Worm (Caenorhabditis elegans) whole organism, young adult: Measurements from ENCODE around the gene B0524.5.

Experiments used
- B0035.1 ChIP-seq: sonication (generic microtip); optimal IDR thresholded peaks from 2 replicates; lab custom pipeline; 2016; ENCODE audit warnings: missing genetic modification characterization, mild to moderate bottlenecking, missing compliant biosample characterization, missing genotype, missing genetic modification reagents
- B0261.1 ChIP-seq: sonication (generic microtip); optimal IDR thresholded peaks from 2 replicates; lab custom pipeline; 2016; ENCODE audit warnings: mild to moderate bottlenecking, missing genetic modification characterization, moderate library complexity, missing compliant biosample characterization
- C17E4.6 ChIP-seq: fragments of 200-800 bp; sonication (Bioruptor generic); IDR thresholded peaks from 2 replicates; pipeline ENCODE4 v1.3.6; 2022; ENCODE audit warnings: missing genetic modification reagents, missing genetic modification characterization, missing compliant biosample characterization
- F22D6.2 ChIP-seq: sonication (generic microtip); optimal IDR thresholded peaks from 2 replicates; lab custom pipeline; 2016; ENCODE audit warnings: mild to moderate bottlenecking, missing genetic modification characterization, missing compliant biosample characterization
- F23B12.7 ChIP-seq: sonication (generic microtip); optimal IDR thresholded peaks from 2 replicates; lab custom pipeline; 2017; ENCODE audit warnings: missing genetic modification characterization, mild to moderate bottlenecking, missing compliant biosample characterization, antibody characterized with exemption, moderate library complexity; ENCODE audit not compliant: insufficient read depth
- F52B5.7 ChIP-seq: sonication (generic microtip); optimal IDR thresholded peaks from 2 replicates; lab custom pipeline; 2016; ENCODE audit warnings: mild to moderate bottlenecking, missing genetic modification characterization, missing compliant biosample characterization
- T26A5.8 ChIP-seq: sonication (generic microtip); optimal IDR thresholded peaks from 2 replicates; lab custom pipeline; 2016; ENCODE audit warnings: missing genetic modification characterization, missing compliant biosample characterization
- attf-5 ChIP-seq: fragments of 200-800 bp; sonication (Bioruptor generic); optimal IDR thresholded peaks from 2 replicates; lab custom pipeline; 2018; ENCODE audit warnings: mild to moderate bottlenecking, missing genetic modification characterization, missing compliant biosample characterization
- bed-1 ChIP-seq: fragments of 200-800 bp; sonication (Bioruptor generic); IDR thresholded peaks from 2 replicates; pipeline ENCODE4 v1.3.6; 2022; ENCODE audit warnings: missing genetic modification reagents, missing genetic modification characterization, missing compliant biosample characterization
- cebp-1 ChIP-seq, 2 experiments: fragments of 200-800 bp in 1 of 2; sonication (Bioruptor generic) in 1 of 2; sonication (generic microtip) in 1 of 2; IDR thresholded peaks in 1 of 2; optimal IDR thresholded peaks in 1 of 2; 2 replicates each; pipeline versions ENCODE4 v1.3.6 to Lab custom; 2017 to 2022; ENCODE audit warnings: missing compliant biosample characterization in 2 of 2, missing genetic modification characterization in 2 of 2, mild to moderate bottlenecking in 1 of 2, missing genetic modification reagents in 1 of 2, moderate library complexity in 1 of 2
- cebp-2 ChIP-seq: fragments of 200-800 bp; sonication (Bioruptor generic); IDR thresholded peaks from 2 replicates; pipeline ENCODE4 v1.3.6; 2022; ENCODE audit warnings: missing genetic modification characterization, missing compliant biosample characterization
- ceh-100 ChIP-seq: fragments of 200-800 bp; sonication (Bioruptor generic); IDR thresholded peaks from 2 replicates; pipeline ENCODE4 v1.3.6; 2022; ENCODE audit warnings: missing genetic modification reagents, missing genetic modification characterization, missing compliant biosample characterization
- ceh-27 ChIP-seq: fragments of 200-800 bp; sonication (Bioruptor generic); optimal IDR thresholded peaks from 2 replicates; lab custom pipeline; 2018; ENCODE audit warnings: mild to moderate bottlenecking, missing genetic modification characterization, moderate library complexity, missing compliant biosample characterization
- ceh-79 ChIP-seq: sonication (generic microtip); optimal IDR thresholded peaks from 2 replicates; lab custom pipeline; 2017; ENCODE audit warnings: mild to moderate bottlenecking, missing genetic modification characterization, missing compliant biosample characterization
- die-1 ChIP-seq: sonication (generic microtip); optimal IDR thresholded peaks from 2 replicates; lab custom pipeline; 2016; ENCODE audit warnings: missing genotype, mild to moderate bottlenecking, missing genetic modification characterization, missing compliant biosample characterization
- dpff-1 ChIP-seq: sonication (generic microtip); optimal IDR thresholded peaks from 2 replicates; lab custom pipeline; 2017; ENCODE audit warnings: mild to moderate bottlenecking, missing genetic modification characterization, missing compliant biosample characterization
- egl-44 ChIP-seq: fragments of 200-800 bp; sonication (Bioruptor generic); IDR thresholded peaks from 2 replicates; pipeline ENCODE4 v1.3.6; 2022; ENCODE audit warnings: missing genetic modification reagents, missing genetic modification characterization, missing compliant biosample characterization
- egrh-3 ChIP-seq: fragments of 200-800 bp; sonication (Bioruptor generic); IDR thresholded peaks from 2 replicates; pipeline ENCODE4 v1.3.6; 2022; ENCODE audit warnings: missing genetic modification reagents, missing genetic modification characterization, missing compliant biosample characterization
- ekl-4 ChIP-seq: fragments of 200-800 bp; sonication (Bioruptor generic); IDR thresholded peaks from 2 replicates; pipeline ENCODE4 v1.3.6; 2022; ENCODE audit warnings: missing genetic modification reagents, missing genetic modification characterization, missing compliant biosample characterization
- him-1 ChIP-seq: sonication (generic microtip); optimal IDR thresholded peaks from 2 replicates; lab custom pipeline; 2016; ENCODE audit warnings: missing genotype, missing genetic modification reagents, missing genetic modification characterization, missing compliant biosample characterization
- hmg-1.2 ChIP-seq: fragments of 200-800 bp; sonication (Bioruptor generic); IDR thresholded peaks from 2 replicates; pipeline ENCODE4 v1.3.6; 2022; ENCODE audit warnings: missing genetic modification reagents, missing genetic modification characterization, missing compliant biosample characterization
- hsf-1 ChIP-seq: fragments of 200-800 bp; sonication (Bioruptor generic); IDR thresholded peaks from 2 replicates; pipeline ENCODE4 v1.3.6; 2022; ENCODE audit warnings: missing genetic modification reagents, missing genetic modification characterization, missing compliant biosample characterization
- lag-1 ChIP-seq: fragments of 200-800 bp; sonication (Bioruptor generic); IDR thresholded peaks from 2 replicates; pipeline ENCODE4 v1.3.6; 2022; ENCODE audit warnings: missing genetic modification reagents, missing genetic modification characterization, missing compliant biosample characterization
- let-526 ChIP-seq: fragments of 200-800 bp; sonication (Bioruptor generic); IDR thresholded peaks from 2 replicates; pipeline ENCODE4 v1.3.6; 2022; ENCODE audit warnings: missing genetic modification reagents, missing genetic modification characterization, missing compliant biosample characterization
- lin-54 ChIP-seq: fragments of 200-800 bp; sonication (Bioruptor generic); optimal IDR thresholded peaks from 2 replicates; lab custom pipeline; 2018; ENCODE audit warnings: mild to moderate bottlenecking, missing genetic modification characterization, missing compliant biosample characterization
- lir-1 ChIP-seq: fragments of 200-800 bp; sonication (Bioruptor generic); conservative IDR thresholded peaks from 2 replicates; pipeline ENCODE4 v1.3.6; 2022; ENCODE audit warnings: missing genetic modification reagents, missing genetic modification characterization, missing compliant biosample characterization
- madf-6 ChIP-seq: fragments of 200-800 bp; sonication (Bioruptor generic); IDR thresholded peaks from 2 replicates; pipeline ENCODE4 v1.3.6; 2022; ENCODE audit warnings: missing genetic modification reagents, missing genetic modification characterization, missing compliant biosample characterization
- madf-8 ChIP-seq: fragments of 200-800 bp; sonication (Bioruptor generic); conservative IDR thresholded peaks from 2 replicates; pipeline ENCODE4 v1.3.6; 2022; ENCODE audit warnings: missing genetic modification reagents, missing genetic modification characterization, missing compliant biosample characterization
- nfyb-1 ChIP-seq: fragments of 200-800 bp; sonication (Bioruptor generic); IDR thresholded peaks from 2 replicates; pipeline ENCODE4 v1.3.6; 2022; ENCODE audit warnings: missing genetic modification reagents, missing genetic modification characterization, missing compliant biosample characterization
- nhr-80 ChIP-seq: sonication (generic microtip); optimal IDR thresholded peaks from 2 replicates; lab custom pipeline; 2016; ENCODE audit warnings: missing genetic modification characterization, missing compliant biosample characterization
- nhr-90 ChIP-seq: sonication (generic microtip); optimal IDR thresholded peaks from 2 replicates; lab custom pipeline; 2016; ENCODE audit warnings: missing genotype, mild to moderate bottlenecking, missing genetic modification characterization, missing compliant biosample characterization
- pha-4 ChIP-seq: fragments of 150-350 bp; sonication (generic microtip); optimal IDR thresholded peaks from 2 replicates; lab custom pipeline; 2014; ENCODE audit warnings: missing biosample characterization, missing genetic modification reagents, missing genetic modification characterization
- snpc-1.3 ChIP-seq: sonication (generic microtip); optimal IDR thresholded peaks from 2 replicates; lab custom pipeline; 2017; ENCODE audit warnings: missing genetic modification characterization, mild to moderate bottlenecking, missing compliant biosample characterization, antibody characterized with exemption, moderate library complexity, missing genotype, missing genetic modification reagents; ENCODE audit not compliant: insufficient read depth
- snpc-4 ChIP-seq, 5 experiments: fragments of 150-350 bp in 1 of 5; sonication (generic microtip) in 4 of 5; optimal IDR thresholded peaks; 2 replicates each; lab custom pipeline; 2014 to 2018; ENCODE audit warnings: missing genetic modification characterization in 5 of 5, missing biosample characterization in 3 of 5, antibody characterized with exemption in 2 of 5, mild to moderate bottlenecking in 2 of 5, missing compliant biosample characterization in 2 of 5, missing genotype in 2 of 5, moderate library complexity in 2 of 5, missing genetic modification reagents in 1 of 5
- somi-1 ChIP-seq: fragments of 200-800 bp; sonication (Bioruptor generic); optimal IDR thresholded peaks from 2 replicates; lab custom pipeline; 2018; ENCODE audit warnings: mild to moderate bottlenecking, missing genetic modification characterization, missing compliant biosample characterization
- unc-62 ChIP-seq: fragments of 150-350 bp; optimal IDR thresholded peaks from 2 replicates; lab custom pipeline; 2014; ENCODE audit warnings: missing biosample characterization, missing genetic modification reagents, missing genetic modification characterization
- xnd-1 ChIP-seq: sonication (generic microtip); optimal IDR thresholded peaks from 2 replicates; lab custom pipeline; 2016; ENCODE audit warnings: missing genotype, missing genetic modification reagents, missing genetic modification characterization, missing compliant biosample characterization

B0524.5 gene

ce11 chrIII:1921136-1921680, 27.5 kb upstream of the B0524.5 start (continued):
- TF ChIP-seq die-1 (tag; lab: Kevin White, UChicago) (peak; percentile 84), hmg-1.2 (peak; percentile 79), xnd-1 (tag; lab: Kevin White, UChicago) (no peak), F23B12.7 (tag; lab: Kevin White, UChicago) (peak; percentile 30), attf-5 (peak; percentile 96), bed-1 (GFP tag; lab: Robert Waterston, UW) (0 out of 2 replicates have a peak, but pooled peaks have one; percentile 27), B0035.1 (peak; percentile 79), lir-1 (GFP tag; lab: Robert Waterston, UW) (peak; percentile 70), lag-1 (0 out of 2 replicates have a peak, but pooled peaks have one; percentile 18), egl-44 (GFP tag; lab: Robert Waterston, UW) (0 out of 2 replicates have a peak, but pooled peaks have one; percentile 19), dpff-1 (tag; lab: Kevin White, UChicago) (no peak), ekl-4 (GFP tag; lab: Robert Waterston, UW) (peak; percentile 55; the same call in 1 of the 2 replicates), somi-1 (GFP tag; lab: Kevin White, UChicago) (peak; percentile 100), pha-4 (tag; lab: Kevin White, UChicago) (peak; percentile 58), let-526 (GFP tag; lab: Robert Waterston, UW) (no peak), nfyb-1 (GFP tag; lab: Robert Waterston, UW) (peak; percentile 86; the same call in 1 of the 2 replicates), ceh-100 (no peak), nhr-80 (peak; percentile 100), snpc-1.3 (tag; lab: Kevin White, UChicago) (peak; percentile 20), B0261.1 (tag; lab: Kevin White, UChicago) (peak; percentile 15), egrh-3 (GFP tag; lab: Robert Waterston, UW) (peak; percentile 88), unc-62 (GFP tag; lab: Kevin White, UChicago) (peak; percentile 46), snpc-4 (GFP tag; optimal IDR thresholded peaks at IDR 0.05; lab: Kevin White, UChicago) (peak; percentile 75), snpc-4 (tag; optimal IDR thresholded peaks at IDR 0.05; lab: Kevin White, UChicago) (peak in 3 of 4 experiments; percentile 65 to 78 (median 74)), nhr-90 (tag; lab: Kevin White, UChicago) (peak; percentile 96), F22D6.2 (tag; lab: Kevin White, UChicago) (peak; percentile 92)

- TF ChIP-seq C17E4.6 (GFP tag; lab: Robert Waterston, UW) = no peak
- no peak for TF ChIP-seq hsf-1 (GFP tag; lab: Robert Waterston, UW)
- no peak for TF ChIP-seq lin-54
- TF ChIP-seq cebp-1 (GFP tag; IDR thresholded peaks at IDR 0.05; lab: Robert Waterston, UW) = no peak
- no peak for TF ChIP-seq cebp-1 (tag; optimal IDR thresholded peaks at IDR 0.05; lab: Kevin White, UChicago)
- no peak for TF ChIP-seq F52B5.7 (tag; lab: Kevin White, UChicago)
- no peak for TF ChIP-seq ceh-27 (GFP tag; lab: Kevin White, UChicago)
- no peak for TF ChIP-seq ceh-79 (tag; lab: Kevin White, UChicago)
- no peak for TF ChIP-seq cebp-2 (GFP tag; lab: Robert Waterston, UW)
- TF ChIP-seq die-1 (tag; lab: Kevin White, UChicago) = no peak
- no peak for TF ChIP-seq lag-1
- TF ChIP-seq madf-8 (GFP tag; lab: Robert Waterston, UW) = no peak
- TF ChIP-seq him-1 = no peak
- no peak for TF ChIP-seq T26A5.8 (tag; lab: Kevin White, UChicago)
- no peak for TF ChIP-seq madf-6 (GFP tag; lab: Robert Waterston, UW)
Measured at ce11 chrIII:1918311-1918932, 24.7 kb upstream of the B0524.5 start.
